Worm (Caenorhabditis elegans): ENCODE measurements around the gene ugt-58.
A peak's percentile ranks its signal among the peaks of the same experiment; 100 is the strongest.

The ugt-58 gene

ce11 chrII:9566045-9566444 lies 20.5 kb downstream of the ugt-58 start (continued):
- TF ChIP-seq spr-1 (tag; optimal IDR thresholded peaks at IDR 0.05) (peak; percentile 70), vab-7 (GFP tag; IDR thresholded peaks at IDR 0.05) (peak; percentile 92), lin-39 (tag; optimal IDR thresholded peaks at IDR 0.05) (no peak), pqm-1 (tag; optimal IDR thresholded peaks at IDR 0.05) (no peak), nhr-6 (tag; optimal IDR thresholded peaks at IDR 0.05) (peak; percentile 14), egl-43 (GFP tag; IDR thresholded peaks at IDR 0.05) (peak; percentile 96), zip-11 (GFP tag; IDR thresholded peaks at IDR 0.05) (0 out of 2 replicates have a peak, but pooled peaks have one; percentile 42), ama-1 (optimal IDR thresholded peaks at IDR 0.05) (no peak), nhr-237 (tag; optimal IDR thresholded peaks at IDR 0.05) (no peak), pha-4 (GFP tag; IDR thresholded peaks at IDR 0.05) (peak; percentile 88; the same call in 1 of the 2 replicates), pha-4 (tag; optimal IDR thresholded peaks at IDR 0.05) (no peak), daf-19 (GFP tag; conservative IDR thresholded peaks at IDR 0.05) (no peak), gei-8 (GFP tag; optimal IDR thresholded peaks at IDR 0.05) (peak; percentile 53), lin-15B (tag; optimal IDR thresholded peaks at IDR 0.05) (no peak), mdl-1 (tag; optimal IDR thresholded peaks at IDR 0.05) (no peak), dve-1 (tag; optimal IDR thresholded peaks at IDR 0.05; ENCODE audit: insufficient read depth) (peak; percentile 41), lin-1 (GFP tag; IDR thresholded peaks at IDR 0.05) (peak; percentile 83), rbr-2 (tag; optimal IDR thresholded peaks at IDR 0.05) (peak; percentile 50), egl-27 (tag; optimal IDR thresholded peaks at IDR 0.05) (no peak), zag-1 (tag; optimal IDR thresholded peaks at IDR 0.05) (no peak), hmg-1.1 (GFP tag; IDR thresholded peaks at IDR 0.05) (peak; percentile 82), lir-3 (tag; optimal IDR thresholded peaks at IDR 0.05) (no peak), F44E2.7 (GFP tag; IDR thresholded peaks at IDR 0.05) (peak; percentile 85; the same call in 1 of the 2 replicates), unc-130 (GFP tag; optimal IDR thresholded peaks at IDR 0.05) (peak; percentile 63), nhr-76 (tag; optimal IDR thresholded peaks at IDR 0.05) (no peak), nhr-42 (GFP tag; IDR thresholded peaks at IDR 0.05) (no peak), mep-1 (tag; optimal IDR thresholded peaks at IDR 0.05) (peak; percentile 64), ceh-82 (tag; optimal IDR thresholded peaks at IDR 0.05) (no peak), daf-12 (tag; optimal IDR thresholded peaks at IDR 0.05) (no peak)

- TF ChIP-seq zip-2 (tag; optimal IDR thresholded peaks at IDR 0.05) (no peak), snpc-4 (tag; optimal IDR thresholded peaks at IDR 0.05) (no peak), hlh-30 (tag; optimal IDR thresholded peaks at IDR 0.05; ENCODE audit: insufficient read depth) (peak; percentile 42), php-3 (GFP tag; IDR thresholded peaks at IDR 0.05) (no peak), T26A8.4 (GFP tag; IDR thresholded peaks at IDR 0.05) (no peak), nhr-237 (tag; optimal IDR thresholded peaks at IDR 0.05) (no peak), nhr-25 (tag; optimal IDR thresholded peaks at IDR 0.05; ENCODE audit: borderline replicate concordance, insufficient read depth) (peak; percentile 37), nhr-102 (tag; optimal IDR thresholded peaks at IDR 0.05) (no peak), dmd-6 (GFP tag; IDR thresholded peaks at IDR 0.05) (0 out of 2 replicates have a peak, but pooled peaks have one; percentile 6), skn-1 (tag; optimal IDR thresholded peaks at IDR 0.05) (no peak), nhr-6 (tag; optimal IDR thresholded peaks at IDR 0.05) (no peak), lsy-2 (tag; optimal IDR thresholded peaks at IDR 0.05) (peak in 1 of 2 experiments; percentile 3), nhr-28 (tag; optimal IDR thresholded peaks at IDR 0.05) (peak; percentile 64), dve-1 (tag; optimal IDR thresholded peaks at IDR 0.05; ENCODE audit: insufficient read depth) (peak; percentile 5), T20F7.1 (GFP tag; optimal IDR thresholded peaks at IDR 0.05) (peak; percentile 6), lin-15B (tag; optimal IDR thresholded peaks at IDR 0.05) (no peak), Y48G9A.11 (GFP tag; IDR thresholded peaks at IDR 0.05) (no peak), hlh-11 (tag; optimal IDR thresholded peaks at IDR 0.05) (peak; percentile 15), ceh-44 (GFP tag; IDR thresholded peaks at IDR 0.05) (no peak), mdl-1 (tag; optimal IDR thresholded peaks at IDR 0.05) (no peak), Y75B8A.6 (GFP tag; IDR thresholded peaks at IDR 0.05) (no peak), spr-3 (GFP tag; optimal IDR thresholded peaks at IDR 0.05) (no peak), zag-1 (tag; optimal IDR thresholded peaks at IDR 0.05) (no peak), mep-1 (tag; optimal IDR thresholded peaks at IDR 0.05) (peak; percentile 15), Y5F2A.4 (GFP tag; optimal IDR thresholded peaks at IDR 0.05) (no peak), duxl-1 (tag; optimal IDR thresholded peaks at IDR 0.05; ENCODE audit: poor library complexity) (no peak)
Observed at ce11 chrII:9560895-9561294, 25.7 kb downstream of the ugt-58 start.

All from whole organism, L4 larva.